Fruit fly (Drosophila melanogaster) whole organism, wandering third instar larva: ENCODE data around the gene Nprl3.

Source experiments
- Dif ChIP-seq: fragments of 200-275, 200-300 bp; sonication (Bioruptor generic); optimal IDR thresholded peaks from 2 replicates; lab custom pipeline; 2018; ENCODE audit warnings: missing biosample characterization, missing genetic modification characterization; ENCODE audit not compliant: partially characterized antibody
- brk ChIP-seq: fragments of 200-800 bp; sonication (Bioruptor generic); optimal IDR thresholded peaks from 2 replicates; lab custom pipeline; 2016; ENCODE audit warnings: missing biosample characterization, mild to moderate bottlenecking, missing genetic modification characterization
- dmrt93B ChIP-seq: fragments of 200-800 bp; sonication (Bioruptor generic); optimal IDR thresholded peaks from 2 replicates; lab custom pipeline; 2018; ENCODE audit warnings: missing biosample characterization, mild to moderate bottlenecking, missing genetic modification characterization
- fru ChIP-seq: fragments of 200-800 bp; sonication (Bioruptor generic); optimal IDR thresholded peaks from 3 replicates; lab custom pipeline; 2016; ENCODE audit warnings: missing biosample characterization, mild to moderate bottlenecking, missing genetic modification characterization

dm6 chr3L:13952484-13953048 lies 49.1 kb downstream of the Nprl3 start:
- TF ChIP-seq brk (GFP tag; lab: Kevin White, UChicago) (no peak), fru (no peak), dmrt93B (GFP tag; lab: Kevin White, UChicago) (no peak), Dif (GFP tag; lab: Kevin White, UChicago) (no peak)
